Worm (Caenorhabditis elegans): ENCODE results near the gene imp-2.

Gene imp-2

ce11 chrIV:11148788-11149366, 30.2 kb upstream of the imp-2 start (continued):
- TF ChIP-seq lsy-2 (tag; optimal IDR thresholded peaks at IDR 0.05) (peak in 1 of 2 experiments; percentile 40), fos-1 (tag; optimal IDR thresholded peaks at IDR 0.05) (no peak), aha-1 (tag) (peak; percentile 8), ztf-11 (tag; optimal IDR thresholded peaks at IDR 0.05) (no peak), F37D6.2 (tag; optimal IDR thresholded peaks at IDR 0.05) (no peak), sdz-12 (GFP tag; optimal IDR thresholded peaks at IDR 0.05) (no peak), hlh-30 (tag; optimal IDR thresholded peaks at IDR 0.05; ENCODE audit: insufficient read depth) (peak; percentile 49), lin-15B (tag; optimal IDR thresholded peaks at IDR 0.05) (no peak), lin-1 (GFP tag; IDR thresholded peaks at IDR 0.05) (no peak), dve-1 (tag; optimal IDR thresholded peaks at IDR 0.05; ENCODE audit: insufficient read depth) (peak; percentile 16), mxl-3 (GFP tag; optimal IDR thresholded peaks at IDR 0.05) (peak; percentile 84), snpc-1.2 (GFP tag; IDR thresholded peaks at IDR 0.05) (0 out of 2 replicates have a peak, but pooled peaks have one; percentile 10), hlh-11 (tag; optimal IDR thresholded peaks at IDR 0.05) (peak; percentile 49), attf-4 (tag; optimal IDR thresholded peaks at IDR 0.05) (no peak)

- peak; percentile 6 for TF ChIP-seq zip-2 (tag; optimal IDR thresholded peaks at IDR 0.05)
- no peak for TF ChIP-seq unc-130 (GFP tag; optimal IDR thresholded peaks at IDR 0.05)
- no peak for TF ChIP-seq lir-3 (tag; optimal IDR thresholded peaks at IDR 0.05)
- TF ChIP-seq Y105C5A.15 (GFP tag; IDR thresholded peaks at IDR 0.05) = 0 out of 2 replicates have a peak, but pooled peaks have one; percentile 54
- TF ChIP-seq nhr-102 (tag; optimal IDR thresholded peaks at IDR 0.05) = peak; percentile 77
- TF ChIP-seq lsy-2 (tag; optimal IDR thresholded peaks at IDR 0.05) = peak in 1 of 2 experiments; percentile 71
- TF ChIP-seq dpl-1 (GFP tag; optimal IDR thresholded peaks at IDR 0.05) = peak; percentile 21
- TF ChIP-seq dmd-9 (GFP tag; IDR thresholded peaks at IDR 0.05) = no peak
- TF ChIP-seq mep-1 (tag; optimal IDR thresholded peaks at IDR 0.05) = peak; percentile 63
- TF ChIP-seq lin-39 (tag; optimal IDR thresholded peaks at IDR 0.05) = no peak
- peak; percentile 31 for TF ChIP-seq gei-8 (GFP tag; optimal IDR thresholded peaks at IDR 0.05)
- no peak for TF ChIP-seq nhr-28 (tag; optimal IDR thresholded peaks at IDR 0.05)
- TF ChIP-seq mes-2 (tag; optimal IDR thresholded peaks at IDR 0.05; ENCODE audit: poor library complexity, severe bottlenecking) = peak; percentile 16
- TF ChIP-seq cey-2 (tag; optimal IDR thresholded peaks at IDR 0.05; ENCODE audit: borderline replicate concordance, insufficient read depth) = no peak
- TF ChIP-seq ceh-62 (tag; optimal IDR thresholded peaks at IDR 0.05) = no peak
- no peak for TF ChIP-seq nhr-6 (tag; optimal IDR thresholded peaks at IDR 0.05)
- no peak for TF ChIP-seq ceh-82 (tag; optimal IDR thresholded peaks at IDR 0.05)
- TF ChIP-seq Y48G9A.11 (GFP tag; IDR thresholded peaks at IDR 0.05) = peak; percentile 36; the same call in 1 of the 2 replicates
- TF ChIP-seq hif-1 (tag; optimal IDR thresholded peaks at IDR 0.05) = no peak
- no peak for TF ChIP-seq hmg-1.1 (GFP tag; IDR thresholded peaks at IDR 0.05)
- peak; percentile 43 for TF ChIP-seq spr-1 (tag; optimal IDR thresholded peaks at IDR 0.05)
- peak; percentile 65; the same call in 1 of the 2 replicates for TF ChIP-seq snpc-1.2 (GFP tag; IDR thresholded peaks at IDR 0.05)
- TF ChIP-seq lin-38 (GFP tag; IDR thresholded peaks at IDR 0.05) = peak; percentile 65
- no peak for TF ChIP-seq nhr-77 (tag; optimal IDR thresholded peaks at IDR 0.05)
- TF ChIP-seq tag-97 (GFP tag; IDR thresholded peaks at IDR 0.05) = no peak
- TF ChIP-seq spr-3 (GFP tag; optimal IDR thresholded peaks at IDR 0.05) = peak; percentile 49
- TF ChIP-seq zfp-3 (GFP tag; conservative IDR thresholded peaks at IDR 0.05) = peak; percentile 61; the same call in 1 of the 2 replicates
- TF ChIP-seq sdz-12 (GFP tag; optimal IDR thresholded peaks at IDR 0.05) = no peak
- TF ChIP-seq daf-19 (GFP tag; conservative IDR thresholded peaks at IDR 0.05) = 0 out of 2 replicates have a peak, but pooled peaks have one; percentile 28
- TF ChIP-seq nhr-48 (tag; optimal IDR thresholded peaks at IDR 0.05) = peak; percentile 40
- 0 out of 2 replicates have a peak, but pooled peaks have one; percentile 18 for TF ChIP-seq F26F4.8 (GFP tag; conservative IDR thresholded peaks at IDR 0.05)
- peak; percentile 34; the same call in 1 of the 2 replicates for TF ChIP-seq mdt-29 (GFP tag; IDR thresholded peaks at IDR 0.05)
- peak; percentile 53 for TF ChIP-seq T20F7.1 (GFP tag; optimal IDR thresholded peaks at IDR 0.05)
- peak; percentile 59; the same call in 1 of the 2 replicates for TF ChIP-seq pha-4 (GFP tag; IDR thresholded peaks at IDR 0.05)
- TF ChIP-seq pha-4 (tag; optimal IDR thresholded peaks at IDR 0.05) = no peak
- TF ChIP-seq zag-1 (tag; optimal IDR thresholded peaks at IDR 0.05) = peak; percentile 55
- peak; percentile 16 for TF ChIP-seq nhr-237 (tag; optimal IDR thresholded peaks at IDR 0.05)
- no peak for TF ChIP-seq unc-39 (tag; optimal IDR thresholded peaks at IDR 0.05)
Observed at ce11 chrIV:11146962-11147470, 28.3 kb upstream of the imp-2 start, which contains the start of gene pigq-1. Gene pigq-1 (minus strand): TSS chrIV:11147247.
